Worm (Caenorhabditis elegans) whole organism, midembryonic: ENCODE results near the gene nhr-20.

Experiments used
- cog-1 ChIP-seq: sonication (generic microtip); optimal IDR thresholded peaks from 2 replicates; lab custom pipeline; 2016; ENCODE audit warnings: missing genetic modification characterization, missing compliant biosample characterization
- flt-1 ChIP-seq: fragments of 200-800 bp; sonication (Bioruptor generic); IDR thresholded peaks from 2 replicates; pipeline ENCODE4 v1.3.6; 2022; ENCODE audit warnings: missing genetic modification characterization, missing compliant biosample characterization
- klf-2 ChIP-seq: fragments of 200-800 bp; sonication (Bioruptor generic); conservative IDR thresholded peaks from 2 replicates; pipeline ENCODE4 v1.3.6; 2022; ENCODE audit warnings: missing genetic modification reagents, missing genetic modification characterization, missing compliant biosample characterization
- ref-1 ChIP-seq: fragments of 200-800 bp; sonication (Bioruptor generic); conservative IDR thresholded peaks from 2 replicates; pipeline ENCODE4 v1.3.6; 2022; ENCODE audit warnings: missing genetic modification reagents, missing genetic modification characterization, missing compliant biosample characterization
- ztf-23 ChIP-seq: fragments of 200-800 bp; sonication (Bioruptor generic); IDR thresholded peaks from 2 replicates; pipeline ENCODE4 v1.3.6; 2022; ENCODE audit warnings: missing genetic modification reagents, missing genetic modification characterization, missing compliant biosample characterization

- TF ChIP-seq cog-1 (no peak), klf-2 (no peak), ztf-23 (no peak), flt-1 (no peak), ref-1 (GFP tag; lab: Robert Waterston, UW) (no peak)
These were observed 51.7 kb downstream of the nhr-20 start, which contains the start of gene C16C10.1 for ce11 chrIII:4181338-4181737.
